Fruit fly (Drosophila melanogaster) whole organism, wandering third instar larva: Measurements from ENCODE around the gene TwdlC.

Source experiments
- Abd-B ChIP-seq: fragments of >200 bp; optimal IDR thresholded peaks from 2 replicates; lab custom pipeline; 2017; ENCODE audit warnings: missing biosample characterization, missing genetic modification characterization
- CrebA ChIP-seq: fragments of 200-800 bp; sonication (Bioruptor generic); optimal IDR thresholded peaks from 2 replicates; lab custom pipeline; 2016; ENCODE audit warnings: missing biosample characterization, mild to moderate bottlenecking, missing genetic modification characterization, borderline replicate concordance
- Dfd ChIP-seq: fragments of >200 bp; optimal IDR thresholded peaks from 2 replicates; lab custom pipeline; 2017; ENCODE audit warnings: missing biosample characterization, missing genetic modification characterization
- Hr83 ChIP-seq: fragments of 200-300 bp; sonication (Bioruptor generic); optimal IDR thresholded peaks from 2 replicates; lab custom pipeline; 2016; ENCODE audit warnings: missing biosample characterization, mild to moderate bottlenecking, missing genetic modification characterization, moderate library complexity; ENCODE audit not compliant: poor library complexity, severe bottlenecking
- dl ChIP-seq, 2 experiments: fragments of 175-275, 200-275 bp in 1 of 2; fragments of 200-275 bp in 1 of 2; sonication (Bioruptor generic); optimal IDR thresholded peaks; lab custom pipeline; 2018; ENCODE audit warnings: mild to moderate bottlenecking in 2 of 2, missing biosample characterization in 2 of 2, missing genetic modification characterization in 2 of 2, moderate library complexity in 2 of 2; ENCODE audit not compliant: partially characterized antibody in 2 of 2, insufficient read depth in 1 of 2
- fru ChIP-seq: fragments of 200-800 bp; sonication (Bioruptor generic); optimal IDR thresholded peaks from 3 replicates; lab custom pipeline; 2016; ENCODE audit warnings: missing biosample characterization, mild to moderate bottlenecking, missing genetic modification characterization
- pan ChIP-seq: fragments of >200 bp; optimal IDR thresholded peaks from 2 replicates; lab custom pipeline; 2017
- psq ChIP-seq: fragments of 200-800 bp; sonication (Bioruptor generic); optimal IDR thresholded peaks from 3 replicates; lab custom pipeline; 2017; ENCODE audit warnings: missing biosample characterization, mild to moderate bottlenecking, missing genetic modification characterization, moderate library complexity
- rgr ChIP-seq: fragments of 200-800 bp; sonication (Bioruptor generic); optimal IDR thresholded peaks from 3 replicates; lab custom pipeline; 2016; ENCODE audit warnings: missing biosample characterization, mild to moderate bottlenecking, missing genetic modification characterization

DNA sequence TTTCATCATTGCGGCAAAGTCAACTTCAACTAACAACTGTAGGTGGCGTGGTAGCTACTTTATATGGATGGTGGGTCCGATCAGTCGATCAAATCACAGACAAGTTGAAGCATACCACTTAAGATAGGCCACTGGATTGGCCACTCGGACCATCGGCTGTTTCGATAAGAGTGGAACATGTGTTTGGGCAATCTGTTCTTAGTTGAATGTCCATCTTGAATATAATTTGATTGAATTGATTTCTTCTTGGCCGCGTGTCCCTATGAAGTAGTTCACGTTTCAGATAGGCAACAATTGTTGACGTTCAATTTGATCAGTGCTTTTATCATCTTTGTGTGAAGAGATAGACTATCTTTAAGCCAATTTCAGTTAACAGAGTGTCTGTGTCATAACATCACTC lies 12.4 kb downstream of the TwdlC start, which contains the start of gene CG6295:
- TF ChIP-seq psq (GFP tag; lab: Kevin White, UChicago): no peak
- no peak for TF ChIP-seq Hr83 (GFP tag; lab: Kevin White, UChicago)
- no peak for TF ChIP-seq fru (GFP tag; lab: Kevin White, UChicago)
- TF ChIP-seq CrebA (GFP tag; lab: Kevin White, UChicago): no peak
- no peak for TF ChIP-seq pan (lab: Kevin White, UChicago)
- TF ChIP-seq rgr (GFP tag; lab: Kevin White, UChicago): no peak
- TF ChIP-seq dl (GFP tag; optimal IDR thresholded peaks at IDR 0.05; lab: Kevin White, UChicago; ENCODE audit: insufficient read depth in 1 of 2, partially characterized antibody in 2 of 2): no peak
- no peak for TF ChIP-seq Dfd (GFP tag; lab: Kevin White, UChicago)
- TF ChIP-seq Abd-B (GFP tag; lab: Kevin White, UChicago): no peak
